Worm (Caenorhabditis elegans): Measurements from ENCODE around the gene ZK742.3.

- TF ChIP-seq ceh-82 (tag; optimal IDR thresholded peaks at IDR 0.05) (no peak), eor-1 (tag; optimal IDR thresholded peaks at IDR 0.05) (no peak), ama-1 (optimal IDR thresholded peaks at IDR 0.05) (no peak), unc-39 (tag; optimal IDR thresholded peaks at IDR 0.05) (no peak), aly-2 (tag; optimal IDR thresholded peaks at IDR 0.05) (no peak), ZK546.5 (tag; optimal IDR thresholded peaks at IDR 0.05) (no peak), skn-1 (tag; optimal IDR thresholded peaks at IDR 0.05) (no peak), nhr-76 (tag; optimal IDR thresholded peaks at IDR 0.05) (no peak)
Measured at ce11 chrV:7810591-7810990, 879 bp upstream of the ZK742.3 start.

All from whole organism, L3 larva.